Worm (Caenorhabditis elegans) whole organism, L1 larva: ENCODE data around the gene skr-21.

Experiments used
- C04F5.9 ChIP-seq: sonication (generic microtip); optimal IDR thresholded peaks from 2 replicates; lab custom pipeline; 2016; ENCODE audit warnings: missing genetic modification characterization, missing compliant biosample characterization
- C16A3.4 ChIP-seq: fragments of 150-350 bp; optimal IDR thresholded peaks from 2 replicates; lab custom pipeline; 2014; ENCODE audit warnings: missing biosample characterization, missing genetic modification characterization
- Y116A8C.19 ChIP-seq: sonication (generic microtip); optimal IDR thresholded peaks from 2 replicates; lab custom pipeline; 2016; ENCODE audit warnings: missing compliant biosample characterization, missing genetic modification characterization, borderline replicate concordance
- aha-1 ChIP-seq: fragments of 150-350 bp; optimal IDR thresholded peaks from 2 replicates; lab custom pipeline; 2014; ENCODE audit warnings: missing biosample characterization, missing genetic modification characterization
- aly-2 ChIP-seq: fragments of 150-350 bp; optimal IDR thresholded peaks from 2 replicates; lab custom pipeline; 2014; ENCODE audit warnings: missing biosample characterization, missing genetic modification characterization
- blmp-1 ChIP-seq: fragments of 150-350 bp; optimal IDR thresholded peaks from 2 replicates; lab custom pipeline; 2014; ENCODE audit warnings: missing biosample characterization, missing genetic modification characterization
- ceh-63 ChIP-seq: fragments of 200-800 bp; sonication (Bioruptor generic); optimal IDR thresholded peaks from 2 replicates; lab custom pipeline; 2018; ENCODE audit warnings: mild to moderate bottlenecking, missing genetic modification characterization, missing compliant biosample characterization
- ceh-8 ChIP-seq: fragments of 200-800 bp; sonication (Bioruptor generic); optimal IDR thresholded peaks from 2 replicates; lab custom pipeline; 2018; ENCODE audit warnings: mild to moderate bottlenecking, missing genetic modification characterization, moderate library complexity, missing compliant biosample characterization
- dpl-1 ChIP-seq, 3 experiments: fragments of 150-350 bp in 2 of 3; sonication (generic microtip) in 1 of 3; optimal IDR thresholded peaks; 2 replicates each; lab custom pipeline; 2014 to 2017; ENCODE audit warnings: missing biosample characterization in 3 of 3, missing genetic modification characterization in 3 of 3, missing genetic modification reagents in 3 of 3
- efl-1 ChIP-seq, 4 experiments: fragments of 150-350 bp; optimal IDR thresholded peaks in 3 of 4; peaks in 1 of 4; 1 replicate in 1 of 4; 2 replicates in 3 of 4; lab custom pipeline; 2014; ENCODE audit warnings: missing biosample characterization in 2 of 4, missing genetic modification characterization in 2 of 4, missing genetic modification reagents in 2 of 4
- egl-13 ChIP-seq: sonication (generic microtip); optimal IDR thresholded peaks from 2 replicates; lab custom pipeline; 2016; ENCODE audit warnings: missing genotype, missing genetic modification reagents, missing genetic modification characterization, missing compliant biosample characterization
- egl-27 ChIP-seq, 2 experiments: fragments of 150-350 bp in 1 of 2; sonication (generic microtip); optimal IDR thresholded peaks; 3 replicates each; lab custom pipeline; 2017 to 2018; ENCODE audit warnings: missing biosample characterization in 2 of 2, missing genetic modification characterization in 2 of 2, missing genetic modification reagents in 2 of 2
- elt-2 ChIP-seq: sonication (generic microtip); optimal IDR thresholded peaks from 2 replicates; lab custom pipeline; 2016; ENCODE audit warnings: missing genetic modification characterization, mild to moderate bottlenecking, inconsistent platforms, missing compliant biosample characterization, missing genetic modification reagents
- elt-3 ChIP-seq, 6 experiments: fragments of 150-350 bp in 1 of 6; sonication (generic microtip); optimal IDR thresholded peaks; 2 replicates each; lab custom pipeline; 2017 to 2018; ENCODE audit warnings: missing biosample characterization in 6 of 6, missing genetic modification characterization in 6 of 6, inconsistent platforms in 1 of 6
- ets-5 ChIP-seq: fragments of 200-800 bp; sonication (Bioruptor generic); IDR thresholded peaks from 2 replicates; pipeline ENCODE4 v1.3.6; 2022; ENCODE audit warnings: missing genetic modification characterization, missing compliant biosample characterization
- fkh-10 ChIP-seq: sonication (generic microtip); optimal IDR thresholded peaks from 2 replicates; lab custom pipeline; 2017; ENCODE audit warnings: missing biosample characterization, missing genetic modification reagents, missing genetic modification characterization
- fkh-4 ChIP-seq: sonication (generic microtip); optimal IDR thresholded peaks from 2 replicates; lab custom pipeline; 2016; ENCODE audit warnings: missing compliant biosample characterization, missing genetic modification characterization, borderline replicate concordance
- fos-1 ChIP-seq: fragments of 150-350 bp; optimal IDR thresholded peaks from 2 replicates; lab custom pipeline; 2014; ENCODE audit warnings: missing biosample characterization, missing genetic modification characterization
- grh-1 ChIP-seq: fragments of 200-800 bp; sonication (Bioruptor generic); IDR thresholded peaks from 2 replicates; pipeline ENCODE4 v1.3.6; 2022; ENCODE audit warnings: missing genetic modification reagents, missing genetic modification characterization, missing compliant biosample characterization
- hlh-4 ChIP-seq: sonication (generic microtip); optimal IDR thresholded peaks from 2 replicates; lab custom pipeline; 2016; ENCODE audit warnings: mild to moderate bottlenecking, missing genetic modification characterization, missing compliant biosample characterization
- lin-13 ChIP-seq: fragments of 150-350 bp; optimal IDR thresholded peaks from 2 replicates; lab custom pipeline; 2014; ENCODE audit warnings: missing biosample characterization, missing genetic modification reagents, missing genetic modification characterization
- lin-14 ChIP-seq: fragments of 200-800 bp; sonication (Bioruptor generic); optimal IDR thresholded peaks from 2 replicates; lab custom pipeline; 2018; ENCODE audit warnings: mild to moderate bottlenecking, missing genetic modification characterization, moderate library complexity, missing compliant biosample characterization
- lin-15B ChIP-seq: fragments of 150-350 bp; sonication (generic microtip); optimal IDR thresholded peaks from 3 replicates; lab custom pipeline; 2014; ENCODE audit warnings: missing biosample characterization, missing genetic modification characterization
- lin-35 ChIP-seq, 2 experiments: fragments of 150-350 bp; optimal IDR thresholded peaks; 2 replicates each; lab custom pipeline; 2014; ENCODE audit warnings: missing biosample characterization in 2 of 2, missing genetic modification characterization in 2 of 2, missing genetic modification reagents in 2 of 2
- lin-39 ChIP-seq: fragments of 150-350 bp; optimal IDR thresholded peaks from 2 replicates; lab custom pipeline; 2014; ENCODE audit warnings: missing biosample characterization, missing genetic modification reagents, missing genetic modification characterization
- lsy-2 ChIP-seq, 2 experiments: fragments of 150-350 bp; optimal IDR thresholded peaks; 2 replicates each; lab custom pipeline; 2014; ENCODE audit warnings: missing biosample characterization in 2 of 2, missing genetic modification characterization in 2 of 2
- nhr-11 ChIP-seq: fragments of 150-350 bp; optimal IDR thresholded peaks from 2 replicates; lab custom pipeline; 2014; ENCODE audit warnings: missing biosample characterization, missing genetic modification characterization
- nhr-19 ChIP-seq: fragments of 200-800 bp; sonication (Bioruptor generic); conservative IDR thresholded peaks from 2 replicates; pipeline ENCODE4 v1.3.6; 2022; ENCODE audit warnings: missing genetic modification characterization, missing compliant biosample characterization
- nhr-20 ChIP-seq: sonication (generic microtip); optimal IDR thresholded peaks from 2 replicates; lab custom pipeline; 2016; ENCODE audit warnings: mild to moderate bottlenecking, missing genetic modification characterization, missing compliant biosample characterization
- nhr-28 ChIP-seq: fragments of 150-350 bp; optimal IDR thresholded peaks from 2 replicates; lab custom pipeline; 2014; ENCODE audit warnings: missing biosample characterization, missing genetic modification characterization
- nhr-47 ChIP-seq: sonication (generic microtip); optimal IDR thresholded peaks from 2 replicates; lab custom pipeline; 2016; ENCODE audit warnings: mild to moderate bottlenecking, missing genetic modification characterization, moderate library complexity, missing compliant biosample characterization
- nhr-71 ChIP-seq: sonication (generic microtip); optimal IDR thresholded peaks from 2 replicates; lab custom pipeline; 2016; ENCODE audit warnings: mild to moderate bottlenecking, missing genetic modification characterization, moderate library complexity, missing compliant biosample characterization
- nhr-76 ChIP-seq: sonication (generic microtip); optimal IDR thresholded peaks from 2 replicates; lab custom pipeline; 2017; ENCODE audit warnings: missing biosample characterization, missing genetic modification characterization
- nhr-77 ChIP-seq: fragments of 150-350 bp; optimal IDR thresholded peaks from 2 replicates; lab custom pipeline; 2014; ENCODE audit warnings: missing biosample characterization, missing genetic modification characterization
- nhr-84 ChIP-seq: sonication (generic microtip); optimal IDR thresholded peaks from 2 replicates; lab custom pipeline; 2017; ENCODE audit warnings: missing biosample characterization, missing genetic modification characterization
- nhr-85 ChIP-seq: sonication (generic microtip); peaks from one replicate; lab custom pipeline; 2016; ENCODE audit warnings: missing genetic modification characterization, inconsistent platforms, missing compliant biosample characterization
- nhr-90 ChIP-seq: sonication (generic microtip); optimal IDR thresholded peaks from 2 replicates; lab custom pipeline; 2016; ENCODE audit warnings: mild to moderate bottlenecking, missing genetic modification characterization, missing compliant biosample characterization; ENCODE audit not compliant: poor library complexity
- rnt-1 ChIP-seq: sonication (generic microtip); optimal IDR thresholded peaks from 2 replicates; lab custom pipeline; 2016; ENCODE audit warnings: mild to moderate bottlenecking, missing genetic modification characterization, moderate library complexity, missing compliant biosample characterization
- skn-1 ChIP-seq: fragments of 150-350 bp; optimal IDR thresholded peaks from 2 replicates; lab custom pipeline; 2014; ENCODE audit warnings: missing biosample characterization, missing genetic modification characterization
- snpc-4 ChIP-seq: fragments of 150-350 bp; optimal IDR thresholded peaks from 2 replicates; lab custom pipeline; 2014; ENCODE audit warnings: missing biosample characterization, missing genetic modification characterization
- sup-37 ChIP-seq: fragments of 200-800 bp; sonication (Bioruptor generic); optimal IDR thresholded peaks from 2 replicates; lab custom pipeline; 2018; ENCODE audit warnings: mild to moderate bottlenecking, missing genetic modification characterization, missing compliant biosample characterization
- swsn-7 ChIP-seq: sonication (generic microtip); optimal IDR thresholded peaks from 2 replicates; lab custom pipeline; 2016; ENCODE audit warnings: missing genetic modification characterization, missing compliant biosample characterization
- tbx-2 ChIP-seq: sonication (generic microtip); optimal IDR thresholded peaks from 2 replicates; lab custom pipeline; 2016; ENCODE audit warnings: missing genetic modification characterization, missing compliant biosample characterization
- tlp-1 ChIP-seq: fragments of 150-350 bp; optimal IDR thresholded peaks from 2 replicates; lab custom pipeline; 2014; ENCODE audit warnings: missing biosample characterization, missing genetic modification characterization
- unc-130 ChIP-seq: fragments of 150-350 bp; optimal IDR thresholded peaks from 2 replicates; lab custom pipeline; 2017; ENCODE audit warnings: missing biosample characterization, missing genetic modification characterization, inconsistent platforms
- unc-30 ChIP-seq: sonication (generic microtip); optimal IDR thresholded peaks from 2 replicates; lab custom pipeline; 2017; ENCODE audit warnings: missing biosample characterization, missing genetic modification characterization
- unc-86 ChIP-seq: sonication (generic microtip); optimal IDR thresholded peaks from 2 replicates; lab custom pipeline; 2016; ENCODE audit warnings: missing genetic modification characterization, missing compliant biosample characterization
- unc-98 ChIP-seq: fragments of 200-800 bp; sonication (Bioruptor generic); IDR thresholded peaks from 2 replicates; pipeline ENCODE4 v1.3.6; 2022; ENCODE audit warnings: missing genetic modification characterization, missing compliant biosample characterization
- zag-1 ChIP-seq: fragments of 150-350 bp; optimal IDR thresholded peaks from 2 replicates; lab custom pipeline; 2014; ENCODE audit warnings: missing biosample characterization, missing genetic modification characterization
- ztf-11 ChIP-seq, 2 experiments: sonication (generic microtip); optimal IDR thresholded peaks; 2 replicates each; lab custom pipeline; 2016 to 2017; ENCODE audit warnings: missing genetic modification characterization in 2 of 2, missing biosample characterization in 1 of 2, missing compliant biosample characterization in 1 of 2

Gene skr-21

ce11 chrX:13251354-13251843 is 24.9 kb upstream of the skr-21 start (continued):
- TF ChIP-seq egl-27 (tag; optimal IDR thresholded peaks at IDR 0.05; lab: Kevin White, UChicago) = peak in 1 of 2 experiments; percentile 63
- TF ChIP-seq lin-13 = peak; percentile 25
- TF ChIP-seq ztf-11 (tag; optimal IDR thresholded peaks at IDR 0.05; lab: Kevin White, UChicago) = no peak
- TF ChIP-seq lin-14 (GFP tag; lab: Kevin White, UChicago) = peak; percentile 96
- TF ChIP-seq skn-1 (tag; lab: Kevin White, UChicago) = peak; percentile 42
- TF ChIP-seq nhr-47 (tag; lab: Kevin White, UChicago) = peak; percentile 69
- no peak for TF ChIP-seq nhr-28 (tag; lab: Kevin White, UChicago)
- no peak for TF ChIP-seq zag-1 (tag; lab: Kevin White, UChicago)
- no peak for TF ChIP-seq Y116A8C.19
- TF ChIP-seq ets-5 (GFP tag; lab: Robert Waterston, UW) = no peak
- no peak for TF ChIP-seq nhr-76 (tag; lab: Kevin White, UChicago)
- no peak for TF ChIP-seq egl-13
- TF ChIP-seq swsn-7 = peak; percentile 74

ce11 chrX:13250163-13250562 is 23.7 kb upstream of the skr-21 start:
- TF ChIP-seq egl-13 (no peak), hlh-4 (tag; lab: Kevin White, UChicago) (no peak), egl-27 (tag; optimal IDR thresholded peaks at IDR 0.05; lab: Kevin White, UChicago) (peak; percentile 27 to 33), lin-39 (tag; lab: Kevin White, UChicago) (no peak), nhr-85 (tag; lab: Kevin White, UChicago) (peak; percentile 95), aly-2 (no peak), lsy-2 (tag; optimal IDR thresholded peaks at IDR 0.05; lab: Kevin White, UChicago) (peak in 1 of 2 experiments; percentile 30), ets-5 (GFP tag; lab: Robert Waterston, UW) (no peak), unc-98 (GFP tag; lab: Robert Waterston, UW) (no peak), C16A3.4 (tag; lab: Kevin White, UChicago) (peak; percentile 53), nhr-77 (tag; lab: Kevin White, UChicago) (peak; percentile 64), fkh-10 (GFP tag; lab: Kevin White, UChicago) (no peak), nhr-11 (tag; lab: Kevin White, UChicago) (no peak), fkh-4 (no peak), nhr-19 (peak; percentile 29; the same call in 1 of the 2 replicates), nhr-71 (tag; lab: Kevin White, UChicago) (peak; percentile 74), nhr-28 (tag; lab: Kevin White, UChicago) (no peak), ceh-8 (GFP tag; lab: Kevin White, UChicago) (no peak), blmp-1 (tag; lab: Kevin White, UChicago) (peak; percentile 91), unc-86 (tag; lab: Kevin White, UChicago) (no peak), aha-1 (tag; lab: Kevin White, UChicago) (no peak), lin-35 (GFP tag; optimal IDR thresholded peaks at IDR 0.05; lab: Kevin White, UChicago) (peak in 1 of 2 experiments; percentile 64), lin-15B (no peak), tbx-2 (tag; lab: Kevin White, UChicago) (peak; percentile 58), dpl-1 (GFP tag; optimal IDR thresholded peaks at IDR 0.05; lab: Kevin White, UChicago) (peak in 1 of 3 experiments; percentile 7), elt-3 (tag; optimal IDR thresholded peaks at IDR 0.05; lab: Kevin White, UChicago) (peak in 5 of 6 experiments; percentile 37 to 85 (median 79)), tlp-1 (tag; lab: Kevin White, UChicago) (no peak), unc-130 (peak; percentile 63), nhr-90 (peak; percentile 64), lin-14 (GFP tag; lab: Kevin White, UChicago) (peak; percentile 85), efl-1 (optimal IDR thresholded peaks at IDR 0.05; lab: Kevin White, UChicago) (no peak), efl-1 (GFP tag; optimal IDR thresholded peaks at IDR 0.05 in 1 of 2; lab: Kevin White, UChicago) (no peak), nhr-20 (tag; lab: Kevin White, UChicago) (peak; percentile 89), snpc-4 (tag; lab: Kevin White, UChicago) (no peak), grh-1 (0 out of 2 replicates have a peak, but pooled peaks have one; percentile 7), ceh-63 (GFP tag; lab: Kevin White, UChicago) (no peak), nhr-76 (tag; lab: Kevin White, UChicago) (no peak), fos-1 (tag; lab: Kevin White, UChicago) (no peak), rnt-1 (tag; lab: Kevin White, UChicago) (peak; percentile 23), nhr-84 (tag; lab: Kevin White, UChicago) (no peak), unc-30 (tag; lab: Kevin White, UChicago) (no peak), sup-37 (GFP tag; lab: Kevin White, UChicago) (no peak), elt-2 (tag; lab: Kevin White, UChicago) (peak; percentile 76), C04F5.9 (tag; lab: Kevin White, UChicago) (no peak)
